Worm (Caenorhabditis elegans) whole organism, early embryonic: ENCODE data around the gene str-82.

Experiments
- B0310.2 ChIP-seq: sonication (generic microtip); optimal IDR thresholded peaks from 2 replicates; lab custom pipeline; 2016; ENCODE audit warnings: mild to moderate bottlenecking, missing genetic modification characterization, missing compliant biosample characterization
- ceh-13 ChIP-seq: fragments of 200-800 bp; sonication (Bioruptor generic); optimal IDR thresholded peaks from 2 replicates; lab custom pipeline; 2018; ENCODE audit warnings: mild to moderate bottlenecking, missing genetic modification characterization, missing compliant biosample characterization
- hmg-4 ChIP-seq: fragments of 200-800 bp; sonication (Bioruptor generic); optimal IDR thresholded peaks from 2 replicates; lab custom pipeline; 2018; ENCODE audit warnings: mild to moderate bottlenecking, missing genetic modification characterization, missing compliant biosample characterization
- hnd-1 ChIP-seq: sonication (generic microtip); optimal IDR thresholded peaks from 2 replicates; lab custom pipeline; 2016; ENCODE audit warnings: missing genetic modification characterization, missing compliant biosample characterization
- tbx-11 ChIP-seq: fragments of 200-800 bp; sonication (Bioruptor generic); IDR thresholded peaks from 2 replicates; pipeline ENCODE4 v1.3.6; 2022; ENCODE audit warnings: missing genetic modification characterization, missing compliant biosample characterization

- no peak for TF ChIP-seq hmg-4 (GFP tag; lab: Kevin White, UChicago)
- no peak for TF ChIP-seq B0310.2 (tag; lab: Kevin White, UChicago)
- no peak for TF ChIP-seq hnd-1 (tag; lab: Kevin White, UChicago)
- no peak for TF ChIP-seq ceh-13 (GFP tag; lab: Kevin White, UChicago)
- TF ChIP-seq tbx-11: no peak
Measured at ce11 chrV:3957608-3958007, 16.9 kb upstream of the str-82 start, which contains the start of gene cyp-34A5.
